Worm (Caenorhabditis elegans) whole organism, L2 larva: ENCODE results near the gene str-264.

Experiments used
- dmd-4 ChIP-seq: sonication (generic microtip); optimal IDR thresholded peaks from 2 replicates; lab custom pipeline; 2017; ENCODE audit warnings: missing biosample characterization, missing genetic modification characterization
- nhr-237 ChIP-seq: fragments of 150-350 bp; optimal IDR thresholded peaks from 2 replicates; lab custom pipeline; 2014; ENCODE audit warnings: missing biosample characterization, missing genetic modification characterization
- unc-39 ChIP-seq: fragments of 150-350 bp; optimal IDR thresholded peaks from 2 replicates; lab custom pipeline; 2014; ENCODE audit warnings: missing biosample characterization, missing genetic modification characterization

DNA sequence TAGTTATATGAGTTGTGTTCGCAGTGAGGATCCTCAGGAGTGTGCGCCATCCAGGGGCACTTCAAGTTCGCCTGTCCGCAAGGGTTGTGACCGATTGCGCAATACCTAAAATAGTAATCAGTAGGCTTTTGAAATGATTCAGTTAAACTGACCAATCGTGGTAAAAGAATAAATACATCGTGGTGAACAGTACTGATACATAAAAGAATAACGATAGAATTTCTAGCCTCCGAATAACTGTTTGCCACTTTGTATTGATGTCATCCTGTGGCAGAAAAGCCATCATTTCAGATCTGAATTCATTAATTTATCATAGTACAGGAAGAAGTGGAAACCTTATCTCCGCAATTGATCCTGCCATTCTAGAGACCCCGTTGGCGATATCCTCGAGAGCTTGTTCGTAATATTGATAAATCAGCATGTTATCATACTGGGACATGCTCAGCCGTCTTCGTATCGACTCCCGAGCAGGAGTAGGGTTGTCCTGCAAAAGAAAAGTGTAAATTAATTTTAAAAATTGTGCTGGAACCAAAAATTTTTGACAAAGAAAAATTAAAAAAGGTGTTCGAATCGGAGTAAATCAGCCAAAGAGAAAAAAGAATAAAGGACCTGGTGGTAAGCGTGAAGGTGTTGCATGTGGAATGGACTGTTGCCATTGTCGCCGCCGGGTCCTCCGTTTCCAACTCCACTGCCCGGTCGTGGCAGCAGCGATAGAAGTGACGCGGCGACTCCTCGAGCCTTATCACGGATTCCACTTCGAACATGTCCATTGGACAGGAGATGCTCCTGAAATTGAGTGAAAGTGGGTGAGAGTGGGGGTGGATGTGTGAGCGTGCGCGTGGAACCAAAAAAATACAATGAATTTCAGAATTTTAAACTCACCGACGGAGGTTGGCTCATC lies 20.7 kb upstream of the str-264 start:
- TF ChIP-seq unc-39 (tag; lab: Kevin White, UChicago) (no peak), nhr-237 (tag; lab: Kevin White, UChicago) (no peak), dmd-4 (tag; lab: Kevin White, UChicago) (no peak)
